Fruit fly (Drosophila melanogaster): ENCODE results near the gene CG42788.

CG42788 gene

DNA sequence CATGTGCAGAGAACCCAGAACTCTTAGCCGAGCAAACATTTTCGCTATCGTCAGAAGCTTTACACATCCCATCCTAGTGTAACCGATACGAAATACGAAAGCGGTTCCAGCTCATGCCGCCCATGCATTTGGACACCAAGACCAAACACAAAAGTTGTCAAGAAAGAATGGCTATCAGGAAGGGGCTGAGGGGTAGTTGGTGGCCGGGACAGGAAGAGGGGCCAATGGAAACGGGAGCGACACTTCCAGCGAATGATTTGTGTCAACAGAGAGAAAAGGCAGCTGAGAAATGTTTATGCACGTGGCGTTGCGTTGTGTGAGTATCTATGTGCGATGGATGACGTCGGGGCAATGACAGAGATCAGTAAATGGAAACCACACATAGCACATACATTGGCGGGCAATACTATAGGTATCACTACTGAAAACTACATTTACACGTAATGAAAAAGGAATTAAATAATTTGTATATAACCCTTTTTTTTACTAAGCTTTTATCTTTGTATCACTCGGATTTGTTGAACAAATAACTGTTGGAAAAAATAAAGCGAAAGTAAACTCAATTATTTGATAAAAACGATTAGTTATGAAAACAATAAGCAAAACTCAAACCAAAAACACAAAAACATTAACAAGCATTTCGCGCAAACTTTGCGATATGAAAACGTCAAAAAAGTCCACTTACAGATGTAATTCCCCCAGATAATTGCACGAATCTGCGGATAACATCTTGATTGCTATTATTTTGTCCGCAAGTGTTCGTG is 17.1 kb downstream of the CG42788 start (continued):
- TF ChIP-seq E2f2 (GFP tag; IDR thresholded peaks at IDR 0.05) (no peak), corto (GFP tag; optimal IDR thresholded peaks at IDR 0.05) (no peak), Dp (GFP tag; optimal IDR thresholded peaks at IDR 0.05) (no peak), CG12659 (GFP tag; optimal IDR thresholded peaks at IDR 0.05) (peak; percentile 8), ab (GFP tag; optimal IDR thresholded peaks at IDR 0.05) (no peak), NFAT (GFP tag; IDR thresholded peaks at IDR 0.05) (no peak), trh (GFP tag; optimal IDR thresholded peaks at IDR 0.05) (no peak), CG9437 (GFP tag; optimal IDR thresholded peaks at IDR 0.05) (peak; percentile 40), CG2129 (GFP tag; IDR thresholded peaks at IDR 0.05; ENCODE audit: partially characterized antibody) (no peak), odd (GFP tag; optimal IDR thresholded peaks at IDR 0.05) (no peak), h (optimal IDR thresholded peaks at IDR 0.05) (no peak), Ravus (GFP tag; IDR thresholded peaks at IDR 0.05) (no peak), CG10462 (GFP tag; optimal IDR thresholded peaks at IDR 0.05) (no peak), nerfin-2 (GFP tag; IDR thresholded peaks at IDR 0.05; ENCODE audit: partially characterized antibody) (no peak), Six4 (GFP tag; optimal IDR thresholded peaks at IDR 0.05) (peak; percentile 18), trem (tag; optimal IDR thresholded peaks at IDR 0.05) (peak; percentile 3), gfzf (GFP tag; optimal IDR thresholded peaks at IDR 0.05) (no peak), Dref (GFP tag; IDR thresholded peaks at IDR 0.05) (no peak), CG2678 (tag; optimal IDR thresholded peaks at IDR 0.05) (peak; percentile 63), sens-2 (GFP tag; IDR thresholded peaks at IDR 0.05) (no peak), Atf3 (GFP tag; optimal IDR thresholded peaks at IDR 0.05) (no peak), CG6654 (GFP tag; optimal IDR thresholded peaks at IDR 0.05) (peak; percentile 31), scrt (GFP tag; optimal IDR thresholded peaks at IDR 0.05) (no peak), CG3726 (GFP tag; IDR thresholded peaks at IDR 0.05) (no peak), CG12769 (tag; optimal IDR thresholded peaks at IDR 0.05) (no peak), da (GFP tag; optimal IDR thresholded peaks at IDR 0.05) (no peak), CG12071 (GFP tag; optimal IDR thresholded peaks at IDR 0.05) (no peak), CG15073 (GFP tag; optimal IDR thresholded peaks at IDR 0.05) (no peak), dmrt99B (tag; optimal IDR thresholded peaks at IDR 0.05) (peak; percentile 76), Chrac-16 (GFP tag; optimal IDR thresholded peaks at IDR 0.05) (no peak), maf-S (GFP tag; optimal IDR thresholded peaks at IDR 0.05) (no peak), vfl (GFP tag; optimal IDR thresholded peaks at IDR 0.05) (no peak), CG15269 (tag; optimal IDR thresholded peaks at IDR 0.05) (peak; percentile 32), fd96Cb (tag; optimal IDR thresholded peaks at IDR 0.05) (peak; percentile 62), CG12104 (GFP tag; optimal IDR thresholded peaks at IDR 0.05) (peak; percentile 30), Max (GFP tag; optimal IDR thresholded peaks at IDR 0.05) (no peak), Hr78 (GFP tag; optimal IDR thresholded peaks at IDR 0.05) (peak in 1 of 2 experiments; percentile 42), CG32532 (GFP tag; IDR thresholded peaks at IDR 0.05) (no peak), Dfd (GFP tag; optimal IDR thresholded peaks at IDR 0.05) (no peak), shn (GFP tag; optimal IDR thresholded peaks at IDR 0.05) (no peak), bab2 (GFP tag; optimal IDR thresholded peaks at IDR 0.05) (no peak), CG17829 (tag; optimal IDR thresholded peaks at IDR 0.05) (peak; percentile 43), ERR (GFP tag; optimal IDR thresholded peaks at IDR 0.05) (no peak), D (optimal IDR thresholded peaks at IDR 0.05) (no peak), D (GFP tag; optimal IDR thresholded peaks at IDR 0.05) (peak; percentile 64), CG31441 (GFP tag; IDR thresholded peaks at IDR 0.05) (peak; percentile 71), CG1024 (GFP tag; IDR thresholded peaks at IDR 0.05) (no peak), Myb (GFP tag; optimal IDR thresholded peaks at IDR 0.05) (no peak), CG8388 (GFP tag; optimal IDR thresholded peaks at IDR 0.05) (peak; percentile 49), CG14965 (GFP tag; optimal IDR thresholded peaks at IDR 0.05; ENCODE audit: borderline replicate concordance) (no peak), CG6689 (GFP tag; IDR thresholded peaks at IDR 0.05) (peak; percentile 40; the same call in 1 of the 2 replicates)
